Worm (Caenorhabditis elegans): ENCODE measurements around the gene K12H6.9.

DNA sequence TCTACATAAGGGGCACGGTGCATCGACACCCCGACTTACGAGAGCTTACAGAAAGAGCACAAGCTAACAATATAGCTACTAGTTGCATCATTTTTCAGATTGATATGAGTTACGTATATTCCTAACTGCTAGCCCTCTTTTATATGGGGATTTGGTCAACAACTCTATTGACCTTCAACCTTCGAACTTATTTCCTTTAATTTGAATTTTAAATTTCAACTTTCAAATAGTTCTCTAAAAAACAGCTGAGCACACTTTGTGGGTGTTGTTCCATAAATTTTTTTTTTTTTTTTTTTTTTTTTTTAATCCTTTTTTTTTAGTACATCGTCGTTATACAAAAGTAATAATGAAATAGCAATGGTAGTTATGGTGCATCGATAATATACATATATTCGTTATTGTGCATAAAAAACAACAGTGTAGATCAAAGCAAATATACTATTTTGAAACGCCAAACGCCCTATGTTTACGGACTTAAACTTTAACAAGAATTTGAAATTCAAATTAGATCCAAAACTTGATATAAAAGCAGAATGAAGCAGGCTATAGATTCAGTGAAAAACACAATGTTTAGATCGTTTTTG lies 42.4 kb downstream of the K12H6.9 start, which contains the start of the genes Y110A2AL.9 and Y110A2AL.3:
- TF ChIP-seq pha-4 (tag; optimal IDR thresholded peaks at IDR 0.05), result no peak
- TF ChIP-seq jun-1 (tag; optimal IDR thresholded peaks at IDR 0.05), result no peak
- no peak for TF ChIP-seq pqm-1 (tag; optimal IDR thresholded peaks at IDR 0.05)
- TF ChIP-seq nhr-12 (tag; optimal IDR thresholded peaks at IDR 0.05), result no peak
- TF ChIP-seq aly-2 (tag; optimal IDR thresholded peaks at IDR 0.05), result no peak
- no peak for TF ChIP-seq snpc-4 (tag; optimal IDR thresholded peaks at IDR 0.05)
- no peak for TF ChIP-seq lin-15B (tag; optimal IDR thresholded peaks at IDR 0.05)
- TF ChIP-seq fos-1 (tag; optimal IDR thresholded peaks at IDR 0.05), result no peak

Data from whole organism, L3 larva.